Fruit fly (Drosophila melanogaster) whole organism, embryonic: ENCODE measurements around the gene CG15336.
A peak's percentile ranks its signal among the peaks of the same experiment; 100 is the strongest.

ENCODE experiments used
- Ada2b ChIP-seq: fragments of 200-800 bp; sonication (Bioruptor generic); IDR thresholded peaks from 2 replicates; pipeline ENCODE4 v1.3.6; 2022; ENCODE audit warnings: missing biosample characterization, missing genetic modification characterization
- CG10274 ChIP-seq: fragments of 200-800 bp; sonication (Bioruptor generic); optimal IDR thresholded peaks from 3 replicates; lab custom pipeline; 2017; ENCODE audit warnings: missing biosample characterization, mild to moderate bottlenecking, missing genetic modification characterization
- CG11504 ChIP-seq: fragments of 200-800 bp; sonication (Bioruptor generic); optimal IDR thresholded peaks from 3 replicates; lab custom pipeline; 2019; ENCODE audit warnings: missing biosample characterization, mild to moderate bottlenecking, missing genetic modification characterization, moderate library complexity
- CG11560 ChIP-seq: fragments of 200-800 bp; sonication (Bioruptor generic); IDR thresholded peaks from 3 replicates; pipeline ENCODE4 v1.3.6; 2022; ENCODE audit warnings: missing biosample characterization, missing genetic modification characterization
- CG12155 ChIP-seq: fragments of 200-800 bp; sonication (Bioruptor generic); optimal IDR thresholded peaks from 3 replicates; lab custom pipeline; 2016; ENCODE audit warnings: missing biosample characterization, missing genetic modification characterization
- CG1233 ChIP-seq: fragments of 200-800 bp; sonication (Bioruptor generic); optimal IDR thresholded peaks from 4 replicates; lab custom pipeline; 2018; ENCODE audit warnings: missing biosample characterization, mild to moderate bottlenecking, missing genetic modification characterization
- CG14441 ChIP-seq: fragments of 200-800 bp; sonication (Bioruptor generic); IDR thresholded peaks from 2 replicates; pipeline ENCODE4 v1.3.6; 2022; ENCODE audit warnings: missing biosample characterization, missing genetic modification characterization
- CG14965 ChIP-seq: fragments of 200-800 bp; sonication (Bioruptor generic); optimal IDR thresholded peaks from 2 replicates; lab custom pipeline; 2016; ENCODE audit warnings: missing biosample characterization, missing genetic modification characterization, borderline replicate concordance
- CG1529 ChIP-seq: fragments of 200-800 bp; sonication (Bioruptor generic); optimal IDR thresholded peaks from 3 replicates; lab custom pipeline; 2018; ENCODE audit warnings: missing biosample characterization, missing genetic modification characterization
- CG1647 ChIP-seq: fragments of 200-800 bp; sonication (Bioruptor generic); optimal IDR thresholded peaks from 3 replicates; lab custom pipeline; 2016; ENCODE audit warnings: missing biosample characterization, missing genetic modification characterization
- CG16813 ChIP-seq: fragments of 200-800 bp; sonication (Bioruptor generic); IDR thresholded peaks from 3 replicates; pipeline ENCODE4 v1.3.6; 2022; ENCODE audit warnings: missing biosample characterization, missing genetic modification characterization; ENCODE audit not compliant: partially characterized antibody
- CG17186 ChIP-seq: fragments of 200-800 bp; sonication (Bioruptor generic); optimal IDR thresholded peaks from 3 replicates; lab custom pipeline; 2017; ENCODE audit warnings: missing biosample characterization, missing genetic modification reagents, missing genetic modification characterization
- CG17385 ChIP-seq: fragments of 200-800 bp; sonication (Bioruptor generic); optimal IDR thresholded peaks from 3 replicates; lab custom pipeline; 2018; ENCODE audit warnings: missing biosample characterization, mild to moderate bottlenecking, missing genetic modification characterization
- CG31224 ChIP-seq: fragments of 200-800 bp; sonication (Bioruptor generic); IDR thresholded peaks from 2 replicates; pipeline ENCODE4 v1.3.6; 2022; ENCODE audit warnings: missing biosample characterization, missing genetic modification characterization
- CG3847 ChIP-seq: fragments of 200-800 bp; sonication (Bioruptor generic); IDR thresholded peaks from 2 replicates; pipeline ENCODE4 v1.3.6; 2022; ENCODE audit warnings: missing biosample characterization, missing genetic modification characterization
- CG4328 ChIP-seq: fragments of 200-800 bp; sonication (Bioruptor generic); optimal IDR thresholded peaks from 3 replicates; lab custom pipeline; 2017; ENCODE audit warnings: missing biosample characterization, missing genetic modification reagents, missing genetic modification characterization
- CG5180 ChIP-seq: fragments of 200-800 bp; sonication (Bioruptor generic); optimal IDR thresholded peaks from 3 replicates; lab custom pipeline; 2017; ENCODE audit warnings: missing biosample characterization, missing genetic modification characterization, mild to moderate bottlenecking, moderate library complexity, missing genetic modification reagents
- CG7839 ChIP-seq: fragments of 200-800 bp; sonication (Bioruptor generic); optimal IDR thresholded peaks from 3 replicates; lab custom pipeline; 2018; ENCODE audit warnings: missing biosample characterization, mild to moderate bottlenecking, missing genetic modification characterization, moderate library complexity
- CG7963 ChIP-seq: fragments of 200-800 bp; sonication (Bioruptor generic); IDR thresholded peaks from 3 replicates; pipeline ENCODE4 v1.3.6; 2022; ENCODE audit warnings: missing biosample characterization, missing genetic modification characterization; ENCODE audit not compliant: partially characterized antibody
- CG9797 ChIP-seq: fragments of 200-800 bp; sonication (Bioruptor generic); optimal IDR thresholded peaks from 3 replicates; lab custom pipeline; 2018; ENCODE audit warnings: missing biosample characterization, mild to moderate bottlenecking, missing genetic modification characterization
- Chrac-16 ChIP-seq: fragments of 200-800 bp; sonication (Bioruptor generic); optimal IDR thresholded peaks from 3 replicates; lab custom pipeline; 2016; ENCODE audit warnings: missing biosample characterization, missing genetic modification characterization
- Jarid2 ChIP-seq: fragments of 200-800 bp; sonication (Bioruptor generic); optimal IDR thresholded peaks from 3 replicates; lab custom pipeline; 2017; ENCODE audit warnings: mild to moderate bottlenecking, missing biosample characterization, missing genetic modification reagents, missing genetic modification characterization
- MTF-1 ChIP-seq: fragments of 200-800 bp; sonication (Bioruptor generic); optimal IDR thresholded peaks from 2 replicates; lab custom pipeline; 2018; ENCODE audit warnings: missing biosample characterization, mild to moderate bottlenecking, missing genetic modification characterization, borderline replicate concordance
- NC2β ChIP-seq: fragments of 200-800 bp; sonication (Bioruptor generic); optimal IDR thresholded peaks from 2 replicates; lab custom pipeline; 2016; ENCODE audit warnings: missing biosample characterization, missing genetic modification characterization
- Neu2 ChIP-seq: fragments of 200-800 bp; sonication (Bioruptor generic); optimal IDR thresholded peaks from 3 replicates; lab custom pipeline; 2016; ENCODE audit warnings: missing biosample characterization, missing genetic modification characterization, borderline replicate concordance
- Rfx ChIP-seq: fragments of 200-800 bp; sonication (Bioruptor generic); IDR thresholded peaks from 2 replicates; pipeline ENCODE4 v1.3.6; 2022; ENCODE audit warnings: missing biosample characterization, missing genetic modification characterization
- Scr ChIP-seq: fragments of 200-800 bp; sonication (Bioruptor generic); IDR thresholded peaks from 2 replicates; pipeline ENCODE4 v1.3.6; 2022; ENCODE audit warnings: missing biosample characterization, missing genetic modification characterization; ENCODE audit not compliant: partially characterized antibody
- aop ChIP-seq: fragments of 200-800 bp; sonication (Bioruptor generic); IDR thresholded peaks from 2 replicates; pipeline ENCODE4 v1.3.6; 2022; ENCODE audit warnings: missing biosample characterization, missing genetic modification characterization
- ato ChIP-seq: fragments of 200-800 bp; sonication (Bioruptor generic); IDR thresholded peaks from 2 replicates; pipeline ENCODE4 v1.3.6; 2022; ENCODE audit warnings: missing biosample characterization, missing genetic modification characterization; ENCODE audit not compliant: partially characterized antibody
- cad ChIP-seq: fragments of >200 bp; optimal IDR thresholded peaks from 2 replicates; lab custom pipeline; 2017; ENCODE audit warnings: missing biosample characterization, missing genetic modification characterization
- cg ChIP-seq: fragments of 200-800 bp; sonication (Bioruptor generic); optimal IDR thresholded peaks from 3 replicates; lab custom pipeline; 2019; ENCODE audit warnings: missing biosample characterization, mild to moderate bottlenecking, missing genetic modification characterization, moderate library complexity
- dimm ChIP-seq: fragments of 200-800 bp; sonication (Bioruptor generic); IDR thresholded peaks from 2 replicates; pipeline ENCODE4 v1.3.6; 2022; ENCODE audit warnings: missing biosample characterization, missing genetic modification characterization
- ewg ChIP-seq: fragments of 200-800 bp; sonication (Bioruptor generic); optimal IDR thresholded peaks from 3 replicates; lab custom pipeline; 2017; ENCODE audit warnings: mild to moderate bottlenecking, missing biosample characterization, missing genetic modification reagents, missing genetic modification characterization
- fd96Cb ChIP-seq: fragments of 200-800 bp; sonication (Bioruptor generic); optimal IDR thresholded peaks from 2 replicates; lab custom pipeline; 2018; ENCODE audit warnings: missing biosample characterization, mild to moderate bottlenecking, missing genetic modification characterization, moderate library complexity
- ftz-f1 ChIP-seq: fragments of 200-800 bp; sonication (Bioruptor generic); optimal IDR thresholded peaks from 2 replicates; lab custom pipeline; 2016; ENCODE audit warnings: missing biosample characterization, missing genetic modification characterization
- gro ChIP-seq: fragments of 200-800 bp; sonication (Bioruptor generic); optimal IDR thresholded peaks from 2 replicates; lab custom pipeline; 2016; ENCODE audit warnings: missing biosample characterization, missing genetic modification characterization
- hbn ChIP-seq: fragments of 200-800 bp; sonication (Bioruptor generic); IDR thresholded peaks from 2 replicates; pipeline ENCODE4 v1.3.6; 2022; ENCODE audit warnings: missing biosample characterization, missing genetic modification characterization; ENCODE audit not compliant: partially characterized antibody
- jumu ChIP-seq: fragments of 200-800 bp; sonication (Bioruptor generic); optimal IDR thresholded peaks from 3 replicates; lab custom pipeline; 2016; ENCODE audit warnings: missing biosample characterization, missing genetic modification characterization
- kni ChIP-seq: fragments of 200-800 bp; sonication (Bioruptor generic); optimal IDR thresholded peaks from 3 replicates; lab custom pipeline; 2017; ENCODE audit warnings: mild to moderate bottlenecking, missing biosample characterization, missing genetic modification reagents, missing genetic modification characterization
- otp ChIP-seq: fragments of 200-800 bp; sonication (Bioruptor generic); IDR thresholded peaks from 3 replicates; pipeline ENCODE4, ENCODE4 v1.3.6; 2022; ENCODE audit warnings: missing biosample characterization, missing genetic modification characterization
- pita ChIP-seq: fragments of 200-800 bp; sonication (Bioruptor generic); optimal IDR thresholded peaks from 2 replicates; lab custom pipeline; 2017; ENCODE audit warnings: missing biosample characterization, mild to moderate bottlenecking, missing genetic modification characterization
- ranshi ChIP-seq: fragments of 200-800 bp; sonication (Bioruptor generic); IDR thresholded peaks from 2 replicates; pipeline ENCODE4 v1.3.6; 2022; ENCODE audit warnings: missing biosample characterization, missing genetic modification characterization
- run ChIP-seq: fragments of 200-800 bp; sonication (Bioruptor generic); optimal IDR thresholded peaks from 3 replicates; lab custom pipeline; 2018; ENCODE audit warnings: missing biosample characterization, mild to moderate bottlenecking, missing genetic modification characterization
- sd ChIP-seq: fragments of 200-800 bp; sonication (Bioruptor generic); optimal IDR thresholded peaks from 3 replicates; lab custom pipeline; 2018; ENCODE audit warnings: missing biosample characterization, mild to moderate bottlenecking, missing genetic modification characterization, moderate library complexity
- slbo ChIP-seq: fragments of 200-800 bp; sonication (Bioruptor generic); IDR thresholded peaks from 2 replicates; pipeline ENCODE4 v1.3.6; 2022; ENCODE audit warnings: missing biosample characterization, missing genetic modification characterization
- stwl ChIP-seq: fragments of 200-800 bp; sonication (Bioruptor generic); optimal IDR thresholded peaks from 3 replicates; lab custom pipeline; 2018; ENCODE audit warnings: missing biosample characterization, mild to moderate bottlenecking, missing genetic modification characterization, moderate library complexity
- toy ChIP-seq: fragments of 200-800 bp; sonication (Bioruptor generic); IDR thresholded peaks from 2 replicates; pipeline ENCODE4 v1.3.6; 2022; ENCODE audit warnings: missing biosample characterization, missing genetic modification characterization
- zen ChIP-seq: fragments of 200-800 bp; sonication (Bioruptor generic); optimal IDR thresholded peaks from 3 replicates; lab custom pipeline; 2018; ENCODE audit warnings: missing biosample characterization, mild to moderate bottlenecking, missing genetic modification characterization, moderate library complexity

Gene CG15336

DNA sequence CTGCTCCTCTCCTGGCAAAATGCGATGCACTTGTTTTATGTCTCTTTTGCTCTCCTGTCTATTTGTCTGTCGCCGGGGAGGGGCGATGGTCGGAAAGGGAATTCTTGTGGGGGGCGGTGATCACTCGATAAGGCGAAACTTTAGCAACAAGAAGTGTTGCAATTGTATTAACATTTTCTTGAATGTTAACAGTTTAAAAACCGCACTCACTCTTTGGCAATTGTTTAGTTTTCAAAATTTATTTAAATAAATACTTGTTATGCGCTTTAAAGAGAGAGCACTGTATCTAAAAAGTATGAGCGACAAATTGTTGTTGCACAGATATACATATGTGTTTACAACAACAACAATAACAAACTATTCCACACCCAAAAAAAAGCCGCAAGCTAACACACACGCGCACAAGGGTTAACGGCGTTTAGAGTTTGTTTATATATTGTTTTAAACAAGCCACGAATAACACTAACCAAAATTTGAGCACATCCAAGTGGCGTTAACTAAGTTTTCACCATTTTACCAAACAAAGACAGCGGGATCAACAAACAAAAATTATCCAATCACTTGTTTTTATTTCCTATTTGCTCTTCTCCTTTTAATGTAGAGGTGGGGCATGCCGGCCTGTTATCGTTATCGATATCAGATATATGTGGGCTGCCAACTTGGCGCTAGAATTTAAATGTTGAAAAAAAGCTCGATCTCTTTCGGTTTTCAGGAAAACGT is 46.1 kb upstream of the CG15336 start, which contains the start of gene CG2258 (continued):
- TF ChIP-seq ewg (GFP tag; lab: Kevin White, UChicago), result peak; percentile 74
- TF ChIP-seq hbn, result no peak
- TF ChIP-seq Rfx (GFP tag; lab: Robert Waterston, UW), result peak; percentile 88
- TF ChIP-seq CG17385 (GFP tag; lab: Kevin White, UChicago), result peak; percentile 87
- no peak for TF ChIP-seq cad (GFP tag; lab: Kevin White, UChicago)
- TF ChIP-seq MTF-1, result peak; percentile 76
- TF ChIP-seq gro (GFP tag; lab: Kevin White, UChicago), result no peak
- no peak for TF ChIP-seq pita (GFP tag; lab: Kevin White, UChicago)
- TF ChIP-seq Neu2 (GFP tag; lab: Kevin White, UChicago), result no peak
- TF ChIP-seq aop (GFP tag; lab: Robert Waterston, UW), result 0 out of 2 replicates have a peak, but pooled peaks have one; percentile 34
- TF ChIP-seq CG31224, result peak; percentile 73
- peak; percentile 39 for TF ChIP-seq zen (tag; lab: Kevin White, UChicago)
- TF ChIP-seq CG1647, result peak; percentile 77
- TF ChIP-seq jumu (GFP tag; lab: Kevin White, UChicago), result no peak
- no peak for TF ChIP-seq CG16813 (GFP tag; lab: Robert Waterston, UW)
- TF ChIP-seq NC2β, result peak; percentile 39
- TF ChIP-seq CG11560, result peak; percentile 34; the same call in 1 of the 3 replicates
- peak; percentile 49 for TF ChIP-seq Scr (GFP tag; lab: Robert Waterston, UW)
- peak; percentile 73 for TF ChIP-seq toy
- peak; percentile 92 for TF ChIP-seq Ada2b
- peak; percentile 76 for TF ChIP-seq Chrac-16 (GFP tag; lab: Kevin White, UChicago)
- TF ChIP-seq ranshi, result peak; percentile 89
- TF ChIP-seq CG4328 (GFP tag; lab: Kevin White, UChicago), result peak; percentile 77
- TF ChIP-seq CG14441, result peak; percentile 88
- peak; percentile 70 for TF ChIP-seq run (tag; lab: Kevin White, UChicago)
- peak; percentile 64 for TF ChIP-seq CG5180 (GFP tag; lab: Kevin White, UChicago)
- TF ChIP-seq CG14965, result peak; percentile 35
- peak; percentile 44 for TF ChIP-seq Jarid2
- no peak for TF ChIP-seq CG9797 (GFP tag; lab: Kevin White, UChicago)
- TF ChIP-seq CG1233 (GFP tag; lab: Kevin White, UChicago), result peak; percentile 82
- peak; percentile 59 for TF ChIP-seq sd (tag; lab: Kevin White, UChicago)
- TF ChIP-seq fd96Cb (tag; lab: Kevin White, UChicago), result peak; percentile 90
- peak; percentile 87 for TF ChIP-seq otp
- no peak for TF ChIP-seq CG17186 (GFP tag; lab: Kevin White, UChicago)
- peak; percentile 77 for TF ChIP-seq CG11504 (tag; lab: Kevin White, UChicago)
- peak; percentile 83 for TF ChIP-seq CG3847 (GFP tag; lab: Robert Waterston, UW)
- peak; percentile 40 for TF ChIP-seq stwl (tag; lab: Kevin White, UChicago)
- TF ChIP-seq ftz-f1 (GFP tag; lab: Kevin White, UChicago), result no peak
- peak; percentile 73 for TF ChIP-seq dimm (GFP tag; lab: Robert Waterston, UW)
- no peak for TF ChIP-seq CG7963 (GFP tag; lab: Robert Waterston, UW)
- TF ChIP-seq CG12155 (GFP tag; lab: Kevin White, UChicago), result peak; percentile 78
- TF ChIP-seq kni, result no peak
- peak; percentile 82 for TF ChIP-seq CG1529 (GFP tag; lab: Kevin White, UChicago)
- TF ChIP-seq ato (GFP tag; lab: Robert Waterston, UW), result no peak
- TF ChIP-seq CG7839, result peak; percentile 92
- TF ChIP-seq CG10274, result peak; percentile 58
- peak; percentile 90 for TF ChIP-seq slbo (GFP tag; lab: Robert Waterston, UW)
- TF ChIP-seq cg (GFP tag; lab: Kevin White, UChicago), result peak; percentile 59
